Worm (Caenorhabditis elegans) whole organism, L1 larva: ENCODE results near the gene F58G6.7.

ENCODE experiments used
- C04F5.9 ChIP-seq: sonication (generic microtip); optimal IDR thresholded peaks from 2 replicates; lab custom pipeline; 2016; ENCODE audit warnings: missing genetic modification characterization, missing compliant biosample characterization
- C34B4.2 ChIP-seq: sonication (generic microtip); optimal IDR thresholded peaks from 2 replicates; lab custom pipeline; 2017; ENCODE audit warnings: mild to moderate bottlenecking, missing genetic modification characterization, missing compliant biosample characterization
- Y116A8C.19 ChIP-seq: sonication (generic microtip); optimal IDR thresholded peaks from 2 replicates; lab custom pipeline; 2016; ENCODE audit warnings: missing compliant biosample characterization, missing genetic modification characterization, borderline replicate concordance
- aha-1 ChIP-seq: fragments of 150-350 bp; optimal IDR thresholded peaks from 2 replicates; lab custom pipeline; 2014; ENCODE audit warnings: missing biosample characterization, missing genetic modification characterization
- alr-1 ChIP-seq: fragments of 200-800 bp; sonication (Bioruptor generic); optimal IDR thresholded peaks from 2 replicates; lab custom pipeline; 2018; ENCODE audit warnings: borderline replicate concordance, mild to moderate bottlenecking, missing genetic modification characterization, missing compliant biosample characterization
- aly-2 ChIP-seq: fragments of 150-350 bp; optimal IDR thresholded peaks from 2 replicates; lab custom pipeline; 2014; ENCODE audit warnings: missing biosample characterization, missing genetic modification characterization
- ama-1 ChIP-seq: fragments of 150-350 bp; optimal IDR thresholded peaks from 2 replicates; lab custom pipeline; 2014
- ceh-63 ChIP-seq: fragments of 200-800 bp; sonication (Bioruptor generic); optimal IDR thresholded peaks from 2 replicates; lab custom pipeline; 2018; ENCODE audit warnings: mild to moderate bottlenecking, missing genetic modification characterization, missing compliant biosample characterization
- ceh-88 ChIP-seq: fragments of 200-800 bp; sonication (Bioruptor generic); IDR thresholded peaks from 2 replicates; pipeline ENCODE4 v1.3.6; 2022; ENCODE audit warnings: missing genetic modification characterization, missing compliant biosample characterization
- dsc-1 ChIP-seq: sonication (generic microtip); optimal IDR thresholded peaks from 2 replicates; lab custom pipeline; 2016; ENCODE audit warnings: mild to moderate bottlenecking, missing genetic modification characterization, missing compliant biosample characterization
- efl-1 ChIP-seq, 4 experiments: fragments of 150-350 bp; optimal IDR thresholded peaks in 3 of 4; peaks in 1 of 4; 1 replicate in 1 of 4; 2 replicates in 3 of 4; lab custom pipeline; 2014; ENCODE audit warnings: missing biosample characterization in 2 of 4, missing genetic modification characterization in 2 of 4, missing genetic modification reagents in 2 of 4
- elt-2 ChIP-seq: sonication (generic microtip); optimal IDR thresholded peaks from 2 replicates; lab custom pipeline; 2016; ENCODE audit warnings: missing genetic modification characterization, mild to moderate bottlenecking, inconsistent platforms, missing compliant biosample characterization, missing genetic modification reagents
- elt-3 ChIP-seq, 6 experiments: fragments of 150-350 bp in 1 of 6; sonication (generic microtip); optimal IDR thresholded peaks; 2 replicates each; lab custom pipeline; 2017 to 2018; ENCODE audit warnings: missing biosample characterization in 6 of 6, missing genetic modification characterization in 6 of 6, inconsistent platforms in 1 of 6
- fkh-10 ChIP-seq: sonication (generic microtip); optimal IDR thresholded peaks from 2 replicates; lab custom pipeline; 2017; ENCODE audit warnings: missing biosample characterization, missing genetic modification reagents, missing genetic modification characterization
- fkh-4 ChIP-seq: sonication (generic microtip); optimal IDR thresholded peaks from 2 replicates; lab custom pipeline; 2016; ENCODE audit warnings: missing compliant biosample characterization, missing genetic modification characterization, borderline replicate concordance
- grh-1 ChIP-seq: fragments of 200-800 bp; sonication (Bioruptor generic); IDR thresholded peaks from 2 replicates; pipeline ENCODE4 v1.3.6; 2022; ENCODE audit warnings: missing genetic modification reagents, missing genetic modification characterization, missing compliant biosample characterization
- lin-13 ChIP-seq: fragments of 150-350 bp; optimal IDR thresholded peaks from 2 replicates; lab custom pipeline; 2014; ENCODE audit warnings: missing biosample characterization, missing genetic modification reagents, missing genetic modification characterization
- lin-14 ChIP-seq: fragments of 200-800 bp; sonication (Bioruptor generic); optimal IDR thresholded peaks from 2 replicates; lab custom pipeline; 2018; ENCODE audit warnings: mild to moderate bottlenecking, missing genetic modification characterization, moderate library complexity, missing compliant biosample characterization
- lin-15B ChIP-seq: fragments of 150-350 bp; sonication (generic microtip); optimal IDR thresholded peaks from 3 replicates; lab custom pipeline; 2014; ENCODE audit warnings: missing biosample characterization, missing genetic modification characterization
- lin-35 ChIP-seq, 2 experiments: fragments of 150-350 bp; optimal IDR thresholded peaks; 2 replicates each; lab custom pipeline; 2014; ENCODE audit warnings: missing biosample characterization in 2 of 2, missing genetic modification characterization in 2 of 2, missing genetic modification reagents in 2 of 2
- lin-39 ChIP-seq: fragments of 150-350 bp; optimal IDR thresholded peaks from 2 replicates; lab custom pipeline; 2014; ENCODE audit warnings: missing biosample characterization, missing genetic modification reagents, missing genetic modification characterization
- lsy-2 ChIP-seq, 2 experiments: fragments of 150-350 bp; optimal IDR thresholded peaks; 2 replicates each; lab custom pipeline; 2014; ENCODE audit warnings: missing biosample characterization in 2 of 2, missing genetic modification characterization in 2 of 2
- mdl-1 ChIP-seq, 2 experiments: fragments of 150-350 bp; optimal IDR thresholded peaks; 2 replicates each; lab custom pipeline; 2014 to 2017; ENCODE audit warnings: missing biosample characterization in 2 of 2, missing genetic modification characterization in 2 of 2, inconsistent platforms in 1 of 2
- nhr-11 ChIP-seq: fragments of 150-350 bp; optimal IDR thresholded peaks from 2 replicates; lab custom pipeline; 2014; ENCODE audit warnings: missing biosample characterization, missing genetic modification characterization
- nhr-12 ChIP-seq: sonication (generic microtip); optimal IDR thresholded peaks from 2 replicates; lab custom pipeline; 2017; ENCODE audit warnings: missing biosample characterization, missing genetic modification characterization
- nhr-19 ChIP-seq: fragments of 200-800 bp; sonication (Bioruptor generic); conservative IDR thresholded peaks from 2 replicates; pipeline ENCODE4 v1.3.6; 2022; ENCODE audit warnings: missing genetic modification characterization, missing compliant biosample characterization
- nhr-20 ChIP-seq: sonication (generic microtip); optimal IDR thresholded peaks from 2 replicates; lab custom pipeline; 2016; ENCODE audit warnings: mild to moderate bottlenecking, missing genetic modification characterization, missing compliant biosample characterization
- nhr-28 ChIP-seq: fragments of 150-350 bp; optimal IDR thresholded peaks from 2 replicates; lab custom pipeline; 2014; ENCODE audit warnings: missing biosample characterization, missing genetic modification characterization
- nhr-47 ChIP-seq: sonication (generic microtip); optimal IDR thresholded peaks from 2 replicates; lab custom pipeline; 2016; ENCODE audit warnings: mild to moderate bottlenecking, missing genetic modification characterization, moderate library complexity, missing compliant biosample characterization
- nhr-71 ChIP-seq: sonication (generic microtip); optimal IDR thresholded peaks from 2 replicates; lab custom pipeline; 2016; ENCODE audit warnings: mild to moderate bottlenecking, missing genetic modification characterization, moderate library complexity, missing compliant biosample characterization
- nhr-84 ChIP-seq: sonication (generic microtip); optimal IDR thresholded peaks from 2 replicates; lab custom pipeline; 2017; ENCODE audit warnings: missing biosample characterization, missing genetic modification characterization
- nhr-85 ChIP-seq: sonication (generic microtip); peaks from one replicate; lab custom pipeline; 2016; ENCODE audit warnings: missing genetic modification characterization, inconsistent platforms, missing compliant biosample characterization
- nhr-90 ChIP-seq: sonication (generic microtip); optimal IDR thresholded peaks from 2 replicates; lab custom pipeline; 2016; ENCODE audit warnings: mild to moderate bottlenecking, missing genetic modification characterization, missing compliant biosample characterization; ENCODE audit not compliant: poor library complexity
- pax-3 ChIP-seq: fragments of 200-800 bp; sonication (Bioruptor generic); optimal IDR thresholded peaks from 2 replicates; lab custom pipeline; 2018; ENCODE audit warnings: mild to moderate bottlenecking, missing genetic modification characterization, moderate library complexity, missing compliant biosample characterization
- skn-1 ChIP-seq: fragments of 150-350 bp; optimal IDR thresholded peaks from 2 replicates; lab custom pipeline; 2014; ENCODE audit warnings: missing biosample characterization, missing genetic modification characterization
- snpc-4 ChIP-seq: fragments of 150-350 bp; optimal IDR thresholded peaks from 2 replicates; lab custom pipeline; 2014; ENCODE audit warnings: missing biosample characterization, missing genetic modification characterization
- snu-23 ChIP-seq: sonication (generic microtip); optimal IDR thresholded peaks from 2 replicates; lab custom pipeline; 2016; ENCODE audit warnings: missing genetic modification characterization, missing compliant biosample characterization
- sox-4 ChIP-seq: sonication (generic microtip); optimal IDR thresholded peaks from 2 replicates; lab custom pipeline; 2016; ENCODE audit warnings: missing genetic modification characterization, missing compliant biosample characterization
- sptf-1 ChIP-seq: fragments of 150-350 bp; optimal IDR thresholded peaks from 2 replicates; lab custom pipeline; 2014; ENCODE audit warnings: missing biosample characterization, missing genetic modification characterization
- sup-37 ChIP-seq: fragments of 200-800 bp; sonication (Bioruptor generic); optimal IDR thresholded peaks from 2 replicates; lab custom pipeline; 2018; ENCODE audit warnings: mild to moderate bottlenecking, missing genetic modification characterization, missing compliant biosample characterization
- swsn-7 ChIP-seq: sonication (generic microtip); optimal IDR thresholded peaks from 2 replicates; lab custom pipeline; 2016; ENCODE audit warnings: missing genetic modification characterization, missing compliant biosample characterization
- unc-130 ChIP-seq: fragments of 150-350 bp; optimal IDR thresholded peaks from 2 replicates; lab custom pipeline; 2017; ENCODE audit warnings: missing biosample characterization, missing genetic modification characterization, inconsistent platforms
- unc-30 ChIP-seq: sonication (generic microtip); optimal IDR thresholded peaks from 2 replicates; lab custom pipeline; 2017; ENCODE audit warnings: missing biosample characterization, missing genetic modification characterization
- unc-98 ChIP-seq: fragments of 200-800 bp; sonication (Bioruptor generic); IDR thresholded peaks from 2 replicates; pipeline ENCODE4 v1.3.6; 2022; ENCODE audit warnings: missing genetic modification characterization, missing compliant biosample characterization
- xbp-1 ChIP-seq: sonication (generic microtip); optimal IDR thresholded peaks from 2 replicates; lab custom pipeline; 2016; ENCODE audit warnings: missing genetic modification characterization, missing compliant biosample characterization
- zag-1 ChIP-seq: fragments of 150-350 bp; optimal IDR thresholded peaks from 2 replicates; lab custom pipeline; 2014; ENCODE audit warnings: missing biosample characterization, missing genetic modification characterization
- ztf-11 ChIP-seq, 2 experiments: sonication (generic microtip); optimal IDR thresholded peaks; 2 replicates each; lab custom pipeline; 2016 to 2017; ENCODE audit warnings: missing genetic modification characterization in 2 of 2, missing biosample characterization in 1 of 2, missing compliant biosample characterization in 1 of 2

The F58G6.7 gene

ce11 chrIV:9667084-9667483 is 13.0 kb downstream of the F58G6.7 start (continued):
- TF ChIP-seq lsy-2 (tag; optimal IDR thresholded peaks at IDR 0.05; lab: Kevin White, UChicago), result peak in 1 of 2 experiments; percentile 10
- no peak for TF ChIP-seq sox-4
- TF ChIP-seq pax-3, result no peak
- no peak for TF ChIP-seq sup-37 (GFP tag; lab: Kevin White, UChicago)
- peak; percentile 0 for TF ChIP-seq nhr-47 (tag; lab: Kevin White, UChicago)
- no peak for TF ChIP-seq unc-30 (tag; lab: Kevin White, UChicago)
- TF ChIP-seq alr-1, result no peak
- peak; percentile 4 for TF ChIP-seq elt-2 (tag; lab: Kevin White, UChicago)
- TF ChIP-seq elt-3 (tag; optimal IDR thresholded peaks at IDR 0.05; lab: Kevin White, UChicago), result no peak
- no peak for TF ChIP-seq nhr-11 (tag; lab: Kevin White, UChicago)
- no peak for TF ChIP-seq nhr-12 (tag; lab: Kevin White, UChicago)
- TF ChIP-seq nhr-85, result peak; percentile 73

DNA sequence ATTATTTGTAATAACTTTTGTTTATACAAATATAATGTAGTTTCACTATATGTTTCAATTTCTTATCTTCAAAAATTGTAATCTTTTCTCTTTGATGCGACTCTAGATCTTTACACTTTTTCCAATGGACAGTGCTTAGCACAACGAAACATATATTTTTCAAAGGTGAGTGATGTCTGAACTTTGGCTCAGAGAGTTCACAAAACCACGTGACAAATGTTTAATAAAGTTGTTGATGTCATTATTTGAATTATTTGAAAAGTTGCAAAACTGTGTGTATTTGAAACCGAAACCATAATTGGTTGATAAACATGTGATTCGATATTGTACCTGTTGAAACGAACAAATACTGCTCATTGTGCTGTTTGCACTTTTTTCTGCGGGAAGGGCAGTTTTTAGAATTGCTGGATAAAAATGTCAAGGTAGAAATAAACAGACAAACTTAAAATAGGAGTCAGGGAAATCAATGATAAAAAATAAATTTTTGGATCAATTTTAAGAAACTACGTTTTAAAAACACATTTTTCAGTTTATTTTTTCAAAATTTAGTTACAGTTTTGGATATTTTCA is 14.1 kb downstream of the F58G6.7 start:
- TF ChIP-seq elt-2 (tag; lab: Kevin White, UChicago) (peak; percentile 65), pax-3 (no peak), mdl-1 (tag; optimal IDR thresholded peaks at IDR 0.05; lab: Kevin White, UChicago) (peak in 1 of 2 experiments; percentile 31), snu-23 (GFP tag; lab: Kevin White, UChicago) (peak; percentile 23), nhr-71 (tag; lab: Kevin White, UChicago) (peak; percentile 64), lin-35 (GFP tag; optimal IDR thresholded peaks at IDR 0.05; lab: Kevin White, UChicago) (peak in 1 of 2 experiments; percentile 14), nhr-19 (peak; percentile 10; the same call in 1 of the 2 replicates), xbp-1 (no peak), unc-130 (tag; lab: Kevin White, UChicago) (no peak), nhr-20 (tag; lab: Kevin White, UChicago) (peak; percentile 77), swsn-7 (tag; lab: Kevin White, UChicago) (no peak), lin-14 (peak; percentile 46), efl-1 (optimal IDR thresholded peaks at IDR 0.05; lab: Kevin White, UChicago) (no peak), efl-1 (GFP tag; optimal IDR thresholded peaks at IDR 0.05 in 1 of 2; lab: Kevin White, UChicago) (peak in 1 of 2 experiments; percentile 56)

- TF ChIP-seq nhr-90 (peak; percentile 74), fkh-4 (tag; lab: Kevin White, UChicago) (no peak), snpc-4 (tag; lab: Kevin White, UChicago) (no peak), skn-1 (peak; percentile 20), nhr-28 (tag; lab: Kevin White, UChicago) (no peak), lin-13 (GFP tag; lab: Kevin White, UChicago) (peak; percentile 1), nhr-12 (tag; lab: Kevin White, UChicago) (no peak), C04F5.9 (tag; lab: Kevin White, UChicago) (peak; percentile 24), unc-98 (GFP tag; lab: Robert Waterston, UW) (no peak), ama-1 (lab: Kevin White, UChicago) (peak; percentile 9), elt-2 (tag; lab: Kevin White, UChicago) (no peak), nhr-71 (tag; lab: Kevin White, UChicago) (peak; percentile 90), grh-1 (GFP tag; lab: Robert Waterston, UW) (peak; percentile 79), ztf-11 (tag; optimal IDR thresholded peaks at IDR 0.05; lab: Kevin White, UChicago) (no peak), aha-1 (no peak), lin-39 (peak; percentile 30), lin-15B (no peak), sup-37 (GFP tag; lab: Kevin White, UChicago) (no peak), nhr-84 (no peak), unc-130 (tag; lab: Kevin White, UChicago) (no peak), zag-1 (tag; lab: Kevin White, UChicago) (no peak), mdl-1 (tag; optimal IDR thresholded peaks at IDR 0.05; lab: Kevin White, UChicago) (peak; percentile 8 to 70), nhr-47 (tag; lab: Kevin White, UChicago) (peak; percentile 67), fkh-10 (GFP tag; lab: Kevin White, UChicago) (no peak), dsc-1 (no peak), lin-14 (peak; percentile 86), sptf-1 (tag; lab: Kevin White, UChicago) (no peak), ceh-88 (GFP tag; lab: Robert Waterston, UW) (no peak), ceh-63 (GFP tag; lab: Kevin White, UChicago) (no peak), swsn-7 (tag; lab: Kevin White, UChicago) (peak; percentile 59), Y116A8C.19 (tag; lab: Kevin White, UChicago) (no peak), C34B4.2 (tag; lab: Kevin White, UChicago) (no peak), aly-2 (tag; lab: Kevin White, UChicago) (no peak), nhr-19 (peak; percentile 73), sox-4 (no peak)
Measured at ce11 chrIV:9669969-9670368, 15.9 kb downstream of the F58G6.7 start.
